Worm (Caenorhabditis elegans): ENCODE results near the gene C27D8.4.

C27D8.4 gene

DNA sequence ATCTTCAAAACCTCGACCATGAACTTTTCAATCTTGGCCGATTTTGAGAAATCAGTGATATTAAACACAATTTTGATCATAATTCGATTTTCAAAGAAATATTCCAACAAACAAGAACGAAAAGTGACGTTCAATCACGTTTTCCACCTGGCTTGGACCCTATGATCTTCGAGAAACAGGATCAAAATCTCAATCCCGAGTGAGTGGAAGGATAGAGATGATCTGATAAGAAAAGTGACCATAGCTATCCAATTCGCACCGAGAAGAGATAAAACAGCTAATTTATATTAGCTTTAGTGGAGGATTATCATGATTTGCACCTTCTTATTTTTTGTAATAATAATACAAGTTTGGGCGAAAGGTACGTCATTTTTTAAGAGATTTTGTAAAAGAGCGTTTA, 17.2 kb downstream of the C27D8.4 start, which contains the start of gene T23F6.2:
T23F6.2 (plus strand) TSS at position 251 of the 400 bp plus-strand sequence.
- TF ChIP-seq unc-62 (GFP tag; optimal IDR thresholded peaks at IDR 0.05), result no peak

DNA sequence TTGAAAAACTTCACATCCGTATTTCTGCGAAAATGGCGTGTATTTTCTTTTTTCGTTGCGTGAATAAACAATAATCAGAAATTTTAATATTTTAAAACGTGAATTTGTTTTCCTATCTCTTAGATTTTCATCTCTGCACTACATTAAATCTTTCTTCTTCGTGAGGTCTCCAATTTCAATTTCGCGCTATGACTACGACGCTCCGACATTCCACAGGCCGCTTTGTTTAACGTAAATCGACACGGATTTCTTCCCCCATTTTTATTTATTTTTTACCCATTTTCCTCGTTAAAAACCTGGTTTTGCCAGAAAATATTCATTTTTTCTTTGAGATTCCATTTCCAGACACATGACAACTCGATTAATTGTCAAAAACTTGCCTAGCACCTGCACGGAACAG, 20.7 kb downstream of the C27D8.4 start, which contains the start of the genes T23F6.3 and rbd-1:
T23F6.3 (minus strand) TSS at position 120 of the 400 bp plus-strand sequence.
rbd-1 (plus strand) TSS at position 346 of the 400 bp plus-strand sequence.
- no peak for TF ChIP-seq unc-62 (GFP tag; optimal IDR thresholded peaks at IDR 0.05)

DNA sequence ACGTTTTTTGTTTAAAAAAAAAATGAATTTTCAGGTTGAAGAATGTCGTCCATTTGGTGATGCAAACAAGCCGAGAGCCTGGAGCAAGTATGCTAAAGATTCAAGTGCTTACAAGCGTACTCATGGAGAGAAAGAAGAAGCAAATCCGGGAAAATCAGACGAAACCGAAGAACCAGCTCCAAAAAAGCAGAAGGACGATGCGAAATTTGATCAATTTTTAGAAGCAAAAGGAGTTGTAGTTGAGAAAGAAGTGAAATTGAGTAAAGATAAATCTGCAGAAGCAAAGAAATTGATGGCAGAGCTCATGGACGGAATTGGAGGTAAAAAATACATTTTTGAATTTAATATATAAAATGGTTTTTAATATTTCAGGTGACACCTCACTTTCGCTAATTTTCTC, 21.3 kb downstream of the C27D8.4 start:
- TF ChIP-seq unc-62 (GFP tag; optimal IDR thresholded peaks at IDR 0.05), result no peak

DNA sequence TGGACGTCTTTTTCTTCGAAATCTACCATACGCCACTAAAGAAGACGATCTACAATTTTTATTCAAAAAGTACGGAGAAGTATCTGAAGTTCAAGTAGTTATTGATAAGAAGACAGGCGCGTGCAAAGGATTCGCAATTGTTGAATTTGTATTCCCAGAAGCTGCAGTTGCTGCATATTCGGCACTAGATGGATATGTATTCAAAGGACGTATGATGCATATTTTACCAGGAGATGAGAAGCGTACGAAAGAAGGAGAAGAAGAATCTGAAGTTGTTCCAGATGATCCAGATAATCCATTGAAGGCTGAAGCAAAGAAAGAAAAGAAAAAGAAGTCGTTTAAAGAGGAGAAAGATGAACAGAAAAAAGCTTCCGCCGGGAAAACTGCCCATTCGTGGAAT, 22.0 kb downstream of the C27D8.4 start:
- TF ChIP-seq unc-62 (GFP tag; optimal IDR thresholded peaks at IDR 0.05), result no peak

DNA sequence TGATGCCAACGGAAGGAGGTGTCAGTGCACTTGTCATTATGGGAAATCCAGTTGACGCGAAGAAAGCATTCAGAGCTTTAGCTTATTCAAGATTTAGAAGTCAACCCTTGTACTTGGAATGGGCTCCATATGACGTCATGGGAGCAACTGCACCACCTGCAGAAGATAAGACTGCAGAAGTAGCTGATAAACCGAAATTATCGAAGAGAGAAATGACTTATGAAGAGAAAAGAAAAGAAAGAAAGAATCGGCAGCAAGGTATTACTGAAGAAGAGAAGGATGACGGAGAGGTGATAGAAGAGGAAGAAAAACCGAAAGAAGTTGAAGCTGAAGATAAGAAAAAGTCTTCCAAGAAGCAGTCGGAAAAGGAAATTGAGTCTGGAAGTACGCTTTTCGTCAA, 24.3 kb downstream of the C27D8.4 start:
- no peak for TF ChIP-seq unc-62 (GFP tag; optimal IDR thresholded peaks at IDR 0.05)

DNA sequence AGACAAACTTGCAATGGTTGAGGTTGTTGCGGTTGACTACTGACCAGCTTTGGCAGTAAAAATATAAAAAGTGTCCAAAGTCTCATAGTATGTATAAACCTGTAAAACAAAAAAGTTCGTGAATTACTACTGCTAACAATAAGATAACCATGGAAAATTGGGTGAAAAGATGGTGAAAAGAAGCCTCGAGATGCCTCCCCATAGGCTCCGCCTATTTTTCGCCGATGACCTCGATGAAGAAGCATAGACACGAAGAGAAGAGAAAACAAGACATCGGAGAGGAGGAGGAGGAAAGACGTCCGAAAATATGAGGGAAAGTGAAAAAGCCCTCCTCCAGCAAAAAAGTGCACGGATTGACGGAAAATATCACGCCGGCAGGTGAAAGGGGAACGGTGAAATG, 37.5 kb downstream of the C27D8.4 start, which contains the start of gene T23F6.5:
T23F6.5 (minus strand) TSS at position 101 of the 400 bp plus-strand sequence.
- TF ChIP-seq unc-62 (GFP tag; optimal IDR thresholded peaks at IDR 0.05), result no peak

DNA sequence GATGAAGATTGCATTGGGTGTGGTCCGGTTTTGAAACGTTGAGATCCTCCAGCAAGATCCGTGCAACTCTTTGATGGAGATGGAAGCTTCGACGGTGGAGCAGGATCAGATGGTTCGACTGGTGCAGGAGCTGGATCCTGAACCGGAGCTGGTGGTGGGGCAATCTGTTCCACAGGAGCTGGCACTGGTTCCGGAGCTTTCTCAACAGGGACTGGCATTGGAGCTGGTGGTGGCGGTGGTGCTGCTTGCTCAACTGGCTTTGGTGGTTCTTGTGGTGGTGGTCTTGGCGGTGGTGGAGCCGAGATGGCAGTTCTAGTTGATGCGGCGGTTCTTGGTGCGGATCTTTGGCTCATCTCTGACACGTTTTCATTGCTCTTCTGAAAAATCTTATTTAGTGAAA, 39.8 kb downstream of the C27D8.4 start:
- TF ChIP-seq unc-62 (GFP tag; optimal IDR thresholded peaks at IDR 0.05), result no peak

DNA sequence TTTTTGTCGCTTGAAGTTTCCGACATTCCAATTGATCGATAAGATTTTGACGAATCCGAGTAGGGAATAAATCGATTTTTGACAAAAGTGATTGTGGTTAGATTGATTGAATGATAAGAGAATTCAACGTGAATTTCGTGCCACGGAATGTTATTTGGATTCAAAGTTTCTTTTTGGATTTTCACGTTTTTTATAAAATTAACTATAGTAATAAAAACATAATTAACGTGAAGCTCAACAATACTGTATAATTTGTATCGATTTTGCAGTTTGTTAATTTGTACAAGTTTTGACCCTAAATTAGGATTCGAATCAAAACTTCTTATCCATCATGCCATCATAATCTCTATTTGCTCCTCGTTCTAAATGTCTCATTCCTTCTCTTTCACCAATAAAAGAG, 40.8 kb downstream of the C27D8.4 start, which contains the start of gene C36H8.1:
C36H8.1 (minus strand) TSS at position 101 of the 400 bp plus-strand sequence.
- TF ChIP-seq unc-62 (GFP tag; optimal IDR thresholded peaks at IDR 0.05), result no peak

DNA sequence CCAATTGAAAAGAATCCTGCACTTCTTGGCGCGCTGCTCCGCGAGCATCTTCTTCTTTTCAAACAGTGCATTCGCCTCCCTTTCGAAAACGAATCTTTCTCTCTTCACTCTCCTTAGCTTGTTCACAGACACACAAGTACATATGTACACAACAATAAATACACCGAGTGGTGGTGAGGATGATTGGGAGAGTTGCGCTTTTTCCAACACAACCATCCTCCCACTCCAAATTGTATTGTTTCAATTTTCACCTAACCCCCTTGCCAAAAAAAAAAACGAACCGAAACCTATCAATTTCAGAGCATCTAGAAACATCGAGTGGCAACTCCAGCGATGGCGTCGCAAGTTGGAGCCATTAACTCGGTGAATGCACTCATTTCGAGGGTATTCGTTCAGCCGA, 42.4 kb downstream of the C27D8.4 start, which contains the start of gene inx-6:
inx-6 (plus strand) TSS at position 301 of the 400 bp plus-strand sequence.
- no peak for TF ChIP-seq unc-62 (GFP tag; optimal IDR thresholded peaks at IDR 0.05)

DNA sequence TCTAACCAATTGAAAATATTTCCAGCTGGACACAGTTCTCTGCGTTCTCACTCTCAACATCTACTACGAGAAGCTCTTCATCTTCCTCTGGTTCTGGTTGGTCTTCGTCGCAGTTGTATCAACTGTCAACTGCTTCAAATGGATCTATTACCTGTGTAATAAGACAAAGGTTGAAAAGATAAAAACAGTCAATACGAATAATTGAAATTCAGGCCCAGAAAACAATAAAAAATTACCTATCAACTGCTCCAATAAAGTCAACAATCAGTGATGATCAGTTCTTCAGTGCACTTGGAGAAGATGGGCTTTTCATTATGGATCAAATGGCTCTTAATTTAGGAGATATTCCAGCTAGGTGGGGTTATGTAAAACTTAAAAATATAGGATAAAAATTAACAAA, 44.8 kb downstream of the C27D8.4 start:
- TF ChIP-seq unc-62 (GFP tag; optimal IDR thresholded peaks at IDR 0.05), result no peak

DNA sequence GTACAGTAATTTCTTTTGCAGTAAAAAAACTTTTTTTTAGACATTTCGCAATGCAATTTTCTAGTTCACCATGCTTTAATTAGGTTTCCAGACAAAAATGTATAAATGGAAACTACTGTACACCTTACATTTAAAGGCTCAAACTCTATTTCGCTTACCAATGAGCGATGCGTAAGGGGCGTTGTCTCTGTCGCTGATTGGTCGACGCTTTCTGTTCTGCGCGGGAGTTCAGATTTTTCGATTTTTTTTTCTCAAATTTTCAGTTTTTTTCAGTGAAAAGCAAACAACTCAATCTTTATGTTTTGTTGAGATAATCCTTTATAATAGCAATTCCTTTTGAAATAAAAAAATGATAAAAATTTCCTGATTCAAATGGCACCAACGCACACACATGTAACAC, 50.3 kb downstream of the C27D8.4 start:
- TF ChIP-seq unc-62 (GFP tag; optimal IDR thresholded peaks at IDR 0.05), result no peak

DNA sequence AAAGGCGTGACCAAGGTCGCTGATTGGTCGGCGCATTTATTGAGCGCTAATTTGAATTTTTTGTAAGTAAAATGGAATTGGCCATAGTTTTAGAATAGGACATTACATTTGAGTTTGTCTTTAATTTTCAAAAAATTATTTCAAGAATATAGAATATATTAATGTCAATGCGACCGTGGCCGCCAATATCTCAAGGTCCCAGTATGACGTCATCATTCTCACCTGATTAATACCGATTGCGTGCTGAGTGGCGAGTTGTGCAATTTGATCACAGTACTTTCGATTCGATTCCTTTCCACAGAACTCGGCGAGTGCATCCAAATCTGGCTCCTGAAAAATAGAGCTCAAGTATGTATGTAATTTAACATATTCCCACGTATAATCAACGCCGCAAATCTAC, 51.7 kb downstream of the C27D8.4 start:
- TF ChIP-seq unc-62 (GFP tag; optimal IDR thresholded peaks at IDR 0.05), result no peak

All from whole organism, dauer.